Fruit fly (Drosophila melanogaster): Measurements from ENCODE around the gene CG32022.
A peak's percentile ranks its signal among the peaks of the same experiment; 100 is the strongest.

dm6 chr3L:8708856-8709255 is 12.2 kb downstream of the CG32022 start:
- no peak for TF ChIP-seq CG11456 (GFP tag; IDR thresholded peaks at IDR 0.05)
- no peak for TF ChIP-seq br (optimal IDR thresholded peaks at IDR 0.05)
- TF ChIP-seq CG6175 (GFP tag; IDR thresholded peaks at IDR 0.05), result no peak
- no peak for TF ChIP-seq CG3847 (GFP tag; IDR thresholded peaks at IDR 0.05)
- no peak for TF ChIP-seq Antp (GFP tag; optimal IDR thresholded peaks at IDR 0.05)
- TF ChIP-seq btn (GFP tag; optimal IDR thresholded peaks at IDR 0.05), result no peak
- TF ChIP-seq zfh2 (GFP tag; optimal IDR thresholded peaks at IDR 0.05), result peak; percentile 18
- no peak for TF ChIP-seq CG18262 (tag; optimal IDR thresholded peaks at IDR 0.05)
- TF ChIP-seq Nf-YB (GFP tag; optimal IDR thresholded peaks at IDR 0.05), result no peak
- no peak for TF ChIP-seq E2f1 (GFP tag; IDR thresholded peaks at IDR 0.05)
- peak; percentile 63 for TF ChIP-seq Atf6 (GFP tag; IDR thresholded peaks at IDR 0.05)
- TF ChIP-seq her (GFP tag; optimal IDR thresholded peaks at IDR 0.05), result no peak
